Worm (Caenorhabditis elegans): Measurements from ENCODE around the gene F16B12.7.

F16B12.7 gene

DNA sequence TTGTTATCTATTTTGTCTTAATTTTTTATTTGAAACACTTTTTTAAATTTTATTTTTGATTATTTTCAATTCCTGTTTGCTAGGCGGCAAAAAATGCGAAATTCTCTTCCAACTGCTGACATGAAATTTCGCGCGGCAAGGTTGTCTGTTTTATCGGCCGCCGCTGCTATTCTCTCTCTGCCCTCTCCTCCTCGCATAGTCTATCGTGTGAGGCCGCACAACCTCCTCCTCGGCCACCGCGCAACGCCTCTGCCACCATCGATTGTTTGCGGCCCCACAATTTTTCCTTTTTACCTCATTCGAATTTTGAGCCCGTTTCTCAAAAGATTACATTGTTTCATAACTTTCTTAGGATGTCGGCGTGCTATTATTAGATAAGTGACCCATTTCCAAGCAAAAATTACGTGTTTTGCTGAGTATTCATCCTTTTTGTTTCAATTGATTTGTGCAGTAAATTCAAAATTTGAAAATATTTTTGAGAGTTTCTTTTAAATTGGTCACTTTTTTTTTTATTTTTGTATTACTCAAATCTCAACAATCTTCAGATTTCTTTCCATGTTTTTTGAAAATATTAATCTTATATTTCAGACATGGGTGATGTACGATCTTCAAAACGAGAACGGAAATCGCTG lies 19.1 kb downstream of the F16B12.7 start, which contains the start of gene F28H6.4 (continued):
- TF ChIP-seq dpl-1 (GFP tag; optimal IDR thresholded peaks at IDR 0.05) (peak in 2 of 3 experiments; percentile 10 to 20), unc-130 (tag; optimal IDR thresholded peaks at IDR 0.05) (no peak), Y116A8C.19 (tag; optimal IDR thresholded peaks at IDR 0.05; ENCODE audit: borderline replicate concordance) (no peak), swsn-7 (tag; optimal IDR thresholded peaks at IDR 0.05) (peak; percentile 9), snpc-4 (tag; optimal IDR thresholded peaks at IDR 0.05) (no peak), tbx-2 (tag; optimal IDR thresholded peaks at IDR 0.05) (peak; percentile 2), ceh-82 (tag; optimal IDR thresholded peaks at IDR 0.05) (peak in 1 of 3 experiments; percentile 25)

DNA sequence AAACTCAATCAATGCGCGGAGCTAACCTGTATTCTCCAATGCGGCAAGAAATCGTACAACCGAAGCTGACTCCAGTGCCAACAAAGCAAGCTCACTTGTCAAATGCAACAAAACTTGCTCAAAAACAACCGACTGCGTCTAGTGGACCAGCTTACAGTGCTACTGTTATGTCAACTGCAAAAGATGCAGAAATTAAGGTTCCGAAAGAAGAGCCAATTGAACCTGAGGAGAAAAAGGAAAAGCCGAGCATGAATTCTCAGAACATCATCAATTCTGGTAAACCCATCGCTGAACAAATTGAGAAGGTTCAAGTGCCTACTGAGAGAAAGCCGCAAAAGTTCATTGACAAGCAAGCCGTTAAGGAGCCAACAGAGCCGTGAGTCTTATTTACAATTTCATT lies 23.1 kb downstream of the F16B12.7 start:
- no peak for TF ChIP-seq isw-1 (GFP tag; IDR thresholded peaks at IDR 0.05)
- TF ChIP-seq sup-37 (GFP tag; optimal IDR thresholded peaks at IDR 0.05): no peak
- TF ChIP-seq nhr-90 (tag; optimal IDR thresholded peaks at IDR 0.05; ENCODE audit: poor library complexity): no peak
- TF ChIP-seq efl-1 (optimal IDR thresholded peaks at IDR 0.05): no peak
- no peak for TF ChIP-seq efl-1 (GFP tag; optimal IDR thresholded peaks at IDR 0.05 in 1 of 2)
- TF ChIP-seq egl-13 (tag; optimal IDR thresholded peaks at IDR 0.05): no peak
- no peak for TF ChIP-seq ceh-90 (tag; optimal IDR thresholded peaks at IDR 0.05)
- no peak for TF ChIP-seq ztf-4 (tag; optimal IDR thresholded peaks at IDR 0.05)
- TF ChIP-seq C16A3.4 (tag; optimal IDR thresholded peaks at IDR 0.05): no peak
- no peak for TF ChIP-seq nhr-237 (tag; optimal IDR thresholded peaks at IDR 0.05)
- TF ChIP-seq fkh-4 (tag; optimal IDR thresholded peaks at IDR 0.05; ENCODE audit: borderline replicate concordance): no peak
- no peak for TF ChIP-seq elt-2 (tag; optimal IDR thresholded peaks at IDR 0.05)
- TF ChIP-seq fkh-10 (GFP tag; optimal IDR thresholded peaks at IDR 0.05): no peak
- TF ChIP-seq unc-30 (tag; optimal IDR thresholded peaks at IDR 0.05): no peak
- no peak for TF ChIP-seq nhr-85 (tag)
- no peak for TF ChIP-seq Y116A8C.19 (tag; optimal IDR thresholded peaks at IDR 0.05; ENCODE audit: borderline replicate concordance)
- TF ChIP-seq nhr-12 (tag; optimal IDR thresholded peaks at IDR 0.05): no peak
- no peak for TF ChIP-seq hlh-4 (tag; optimal IDR thresholded peaks at IDR 0.05)
- no peak for TF ChIP-seq egl-27 (tag; optimal IDR thresholded peaks at IDR 0.05)
- no peak for TF ChIP-seq lin-13 (GFP tag; optimal IDR thresholded peaks at IDR 0.05)

DNA sequence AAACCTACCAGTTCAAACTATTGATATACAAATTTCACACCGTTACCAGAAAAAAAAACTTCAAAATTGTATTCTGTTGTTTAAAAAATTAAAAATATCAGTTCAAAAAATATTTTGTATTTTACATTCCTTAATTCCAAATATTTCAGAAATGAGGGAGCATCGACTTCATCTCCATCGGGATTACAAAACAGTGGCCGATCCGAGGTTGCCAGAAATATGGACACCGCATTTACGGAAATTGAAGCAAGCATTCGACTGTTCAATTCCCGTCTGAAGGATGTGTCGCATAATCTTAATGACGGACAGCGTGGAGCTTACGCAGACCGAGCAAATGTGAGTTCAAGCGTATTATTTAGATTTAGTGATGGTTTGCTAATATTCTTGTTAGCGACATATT lies 24.3 kb downstream of the F16B12.7 start:
- TF ChIP-seq nhr-90 (tag; optimal IDR thresholded peaks at IDR 0.05; ENCODE audit: poor library complexity) (no peak), ztf-4 (tag; optimal IDR thresholded peaks at IDR 0.05) (no peak), efl-1 (optimal IDR thresholded peaks at IDR 0.05) (no peak), efl-1 (GFP tag; optimal IDR thresholded peaks at IDR 0.05 in 1 of 2) (peak in 1 of 2 experiments; percentile 73), fkh-8 (tag; optimal IDR thresholded peaks at IDR 0.05) (no peak), egl-27 (tag; optimal IDR thresholded peaks at IDR 0.05) (no peak), tbx-2 (tag; optimal IDR thresholded peaks at IDR 0.05) (no peak), sox-4 (tag; optimal IDR thresholded peaks at IDR 0.05) (no peak)

DNA sequence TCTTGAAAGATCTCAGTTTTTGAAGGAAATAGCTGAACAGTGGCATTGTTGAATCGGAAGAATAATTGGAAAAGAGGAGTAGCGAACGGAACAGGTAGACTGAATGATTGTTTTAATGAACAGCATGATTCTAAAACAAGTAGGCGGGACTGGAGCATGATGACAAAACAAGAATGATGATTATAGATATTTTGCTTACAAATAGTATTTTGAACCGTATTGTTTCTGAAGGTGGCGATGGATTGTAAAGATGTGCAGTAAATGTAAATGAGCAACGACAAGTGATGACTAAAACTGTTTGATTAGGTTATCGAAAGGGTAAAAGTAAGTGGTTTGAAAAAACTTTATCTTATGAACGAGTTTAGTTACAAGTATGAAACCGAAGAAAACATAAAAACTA lies 25.9 kb downstream of the F16B12.7 start, which contains the start of gene F28H6.8:
Gene F28H6.8, minus strand, starts transcription at position 101 of the 400 bp plus-strand sequence.
- no peak for TF ChIP-seq unc-62 (GFP tag; optimal IDR thresholded peaks at IDR 0.05)
- no peak for TF ChIP-seq alr-1 (tag; optimal IDR thresholded peaks at IDR 0.05; ENCODE audit: borderline replicate concordance)
- TF ChIP-seq C16A3.4 (tag; optimal IDR thresholded peaks at IDR 0.05): no peak
- TF ChIP-seq egl-27 (tag; optimal IDR thresholded peaks at IDR 0.05): no peak
- TF ChIP-seq swsn-7 (tag; optimal IDR thresholded peaks at IDR 0.05): no peak
- TF ChIP-seq lin-14 (GFP tag; optimal IDR thresholded peaks at IDR 0.05): no peak
- no peak for TF ChIP-seq sup-37 (GFP tag; optimal IDR thresholded peaks at IDR 0.05)
- no peak for TF ChIP-seq sptf-1 (tag; optimal IDR thresholded peaks at IDR 0.05)
- TF ChIP-seq ceh-90 (tag; optimal IDR thresholded peaks at IDR 0.05): no peak
- TF ChIP-seq C34B4.2 (tag; optimal IDR thresholded peaks at IDR 0.05): no peak
- no peak for TF ChIP-seq ceh-63 (GFP tag; optimal IDR thresholded peaks at IDR 0.05)
- TF ChIP-seq mep-1 (tag; optimal IDR thresholded peaks at IDR 0.05): no peak
- TF ChIP-seq Y116A8C.19 (tag; optimal IDR thresholded peaks at IDR 0.05; ENCODE audit: borderline replicate concordance): no peak
- no peak for TF ChIP-seq aha-1 (tag; optimal IDR thresholded peaks at IDR 0.05)
- TF ChIP-seq tlp-1 (tag; optimal IDR thresholded peaks at IDR 0.05): no peak
- no peak for TF ChIP-seq lin-13 (GFP tag; optimal IDR thresholded peaks at IDR 0.05)
- TF ChIP-seq mab-9 (GFP tag; IDR thresholded peaks at IDR 0.05): no peak
- no peak for TF ChIP-seq nhr-90 (tag; optimal IDR thresholded peaks at IDR 0.05; ENCODE audit: poor library complexity)

Data from whole organism, L1 larva.